Worm (Caenorhabditis elegans): ENCODE measurements around the gene F55H2.7.
A peak's percentile ranks its signal among the peaks of the same experiment; 100 is the strongest.

Gene F55H2.7

ce11 chrIII:9544125-9544524 is 28.1 kb upstream of the F55H2.7 start, which contains the start of gene ZK1098.9:
ZK1098.9 (plus strand) TSS chrIII:9544425.
- TF ChIP-seq ztf-29 (GFP tag; IDR thresholded peaks at IDR 0.05) (no peak), ref-1 (GFP tag; conservative IDR thresholded peaks at IDR 0.05) (no peak), cog-1 (tag; optimal IDR thresholded peaks at IDR 0.05) (no peak), med-1 (GFP tag; optimal IDR thresholded peaks at IDR 0.05; ENCODE audit: insufficient read depth) (no peak), flt-1 (GFP tag; IDR thresholded peaks at IDR 0.05) (no peak)

- TF ChIP-seq ztf-29 (GFP tag; IDR thresholded peaks at IDR 0.05) (no peak), cog-1 (tag; optimal IDR thresholded peaks at IDR 0.05) (no peak), klf-2 (GFP tag; conservative IDR thresholded peaks at IDR 0.05) (no peak), T22C8.4 (GFP tag; IDR thresholded peaks at IDR 0.05) (no peak)
These were observed 26.8 kb upstream of the F55H2.7 start, which contains the start of gene eif-2Balpha for ce11 chrIII:9542816-9543215. eif-2Balpha (plus strand) TSS chrIII:9543119.

DNA sequence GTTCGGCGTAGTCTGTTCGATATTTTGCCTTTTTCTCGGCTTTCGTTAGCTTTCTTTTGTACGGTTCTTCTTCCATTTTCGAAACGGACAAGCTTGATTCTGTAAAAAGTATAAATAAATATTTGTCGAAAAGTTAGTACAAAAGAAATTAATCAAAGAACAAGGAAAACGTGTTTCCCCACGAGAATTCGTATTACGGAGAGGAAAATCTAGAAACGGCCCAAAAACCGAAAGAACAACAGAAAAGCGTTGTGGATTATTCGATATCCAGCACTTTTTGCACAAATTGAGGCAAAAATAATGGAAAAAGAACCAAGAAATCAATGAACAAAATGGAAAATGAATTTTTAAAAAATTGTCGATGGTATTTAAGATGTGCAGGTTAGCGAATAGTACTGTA is 26.2 kb upstream of the F55H2.7 start, which contains the start of gene mut-7:
mut-7 (minus strand) TSS at position 101 of the 400 bp plus-strand sequence.
- TF ChIP-seq ref-1 (GFP tag; conservative IDR thresholded peaks at IDR 0.05): no peak
- no peak for TF ChIP-seq flt-1 (GFP tag; IDR thresholded peaks at IDR 0.05)
- TF ChIP-seq tab-1 (GFP tag; IDR thresholded peaks at IDR 0.05): no peak
- no peak for TF ChIP-seq med-1 (GFP tag; optimal IDR thresholded peaks at IDR 0.05; ENCODE audit: insufficient read depth)
- no peak for TF ChIP-seq klf-2 (GFP tag; conservative IDR thresholded peaks at IDR 0.05)
- TF ChIP-seq cog-1 (tag; optimal IDR thresholded peaks at IDR 0.05): no peak
- TF ChIP-seq ztf-23 (GFP tag; IDR thresholded peaks at IDR 0.05): no peak
- TF ChIP-seq T22C8.4 (GFP tag; IDR thresholded peaks at IDR 0.05): no peak
- no peak for TF ChIP-seq ztf-29 (GFP tag; IDR thresholded peaks at IDR 0.05)

ce11 chrIII:9538655-9539155 is 22.7 kb upstream of the F55H2.7 start, which contains the start of gene ZK1098.3:
ZK1098.3 (minus strand) TSS chrIII:9538705.
- TF ChIP-seq T22C8.4 (GFP tag; IDR thresholded peaks at IDR 0.05) (peak; percentile 65; the same call in 1 of the 2 replicates), tab-1 (GFP tag; IDR thresholded peaks at IDR 0.05) (no peak)

DNA sequence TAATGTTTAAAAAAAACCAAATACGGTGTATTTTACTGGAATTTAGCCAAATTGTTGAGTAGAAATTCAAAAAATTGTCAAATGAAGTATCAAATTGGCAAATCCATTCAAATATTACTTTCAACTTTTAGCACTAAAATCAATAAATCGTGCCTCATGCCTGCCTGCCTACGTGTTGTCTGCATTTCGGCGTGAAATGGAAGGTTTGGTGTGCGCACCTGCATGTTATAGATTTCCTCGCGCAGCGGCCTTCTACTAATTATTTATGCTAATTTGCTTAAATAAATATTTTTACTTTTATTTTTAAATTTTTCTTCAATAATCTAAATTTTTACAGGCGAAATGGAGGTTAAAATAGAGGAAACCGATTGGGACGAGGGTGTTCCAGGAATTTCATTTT is 12.8 kb upstream of the F55H2.7 start, which contains the start of gene ZK1098.2:
ZK1098.2 (plus strand) TSS at position 336 of the 400 bp plus-strand sequence.
- TF ChIP-seq T22C8.4 (GFP tag; IDR thresholded peaks at IDR 0.05): peak; percentile 38; the same call in 1 of the 2 replicates
- TF ChIP-seq tab-1 (GFP tag; IDR thresholded peaks at IDR 0.05): no peak

- TF ChIP-seq tab-1 (GFP tag; IDR thresholded peaks at IDR 0.05) (no peak), ztf-29 (GFP tag; IDR thresholded peaks at IDR 0.05) (no peak), cog-1 (tag; optimal IDR thresholded peaks at IDR 0.05) (no peak), ztf-23 (GFP tag; IDR thresholded peaks at IDR 0.05) (no peak), flt-1 (GFP tag; IDR thresholded peaks at IDR 0.05) (no peak)
These were observed 10.8 kb upstream of the F55H2.7 start, which contains the start of gene ZK1098.6 for ce11 chrIII:9526851-9527250. ZK1098.6 (plus strand) TSS chrIII:9527151.

DNA sequence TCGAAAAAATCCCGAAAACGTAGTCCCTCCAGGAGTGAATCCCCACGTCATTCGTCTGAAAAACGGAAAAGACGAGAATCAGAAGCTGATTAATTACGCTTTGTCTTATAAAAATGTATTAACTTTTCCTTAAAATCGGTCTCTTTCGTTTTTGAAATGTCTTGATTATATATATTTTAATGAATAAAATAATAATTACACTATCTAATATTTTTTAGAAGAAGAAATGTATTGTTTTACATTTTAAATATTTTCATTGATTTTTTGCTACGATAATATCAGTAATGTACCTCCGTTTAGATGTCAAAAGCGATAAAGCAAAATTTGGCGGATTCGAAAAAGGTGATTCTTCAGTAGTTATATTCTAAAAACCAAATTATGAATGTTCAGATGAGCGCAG is 9.2 kb upstream of the F55H2.7 start, which contains the start of gene trpp-3:
trpp-3 (plus strand) TSS at position 301 of the 400 bp plus-strand sequence.
- no peak for TF ChIP-seq med-1 (GFP tag; optimal IDR thresholded peaks at IDR 0.05; ENCODE audit: insufficient read depth)
- no peak for TF ChIP-seq tab-1 (GFP tag; IDR thresholded peaks at IDR 0.05)
- TF ChIP-seq klf-2 (GFP tag; conservative IDR thresholded peaks at IDR 0.05): no peak
- TF ChIP-seq ztf-29 (GFP tag; IDR thresholded peaks at IDR 0.05): no peak
- TF ChIP-seq ztf-23 (GFP tag; IDR thresholded peaks at IDR 0.05): no peak
- TF ChIP-seq flt-1 (GFP tag; IDR thresholded peaks at IDR 0.05): no peak
- TF ChIP-seq T22C8.4 (GFP tag; IDR thresholded peaks at IDR 0.05): no peak
- no peak for TF ChIP-seq ref-1 (GFP tag; conservative IDR thresholded peaks at IDR 0.05)
- no peak for TF ChIP-seq cog-1 (tag; optimal IDR thresholded peaks at IDR 0.05)

DNA sequence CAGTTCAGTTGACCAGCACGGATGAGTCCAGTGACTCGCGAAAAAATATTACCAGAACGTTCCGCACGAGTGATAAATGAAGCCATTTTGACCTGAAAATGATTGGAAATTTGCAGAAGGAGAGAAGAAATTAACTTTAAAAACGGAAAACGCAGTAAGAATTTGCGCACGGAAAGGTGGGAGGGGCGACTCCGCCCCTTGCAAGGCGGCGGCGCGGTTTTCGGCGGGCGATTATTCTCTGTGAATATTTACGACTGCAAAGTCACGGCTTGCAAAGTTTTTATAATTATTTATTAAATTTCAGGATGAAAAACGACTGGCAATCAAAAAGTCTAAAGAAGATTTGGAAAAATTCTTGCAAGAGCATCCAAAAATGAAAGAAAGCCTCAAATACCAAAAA is 7.5 kb upstream of the F55H2.7 start, which contains the start of gene mrps-23:
mrps-23 (minus strand) TSS at position 92 of the 400 bp plus-strand sequence.
- TF ChIP-seq flt-1 (GFP tag; IDR thresholded peaks at IDR 0.05) (peak; percentile 49), ztf-23 (GFP tag; IDR thresholded peaks at IDR 0.05) (0 out of 2 replicates have a peak, but pooled peaks have one; percentile 62), ztf-29 (GFP tag; IDR thresholded peaks at IDR 0.05) (no peak)

- TF ChIP-seq cog-1 (tag; optimal IDR thresholded peaks at IDR 0.05): peak; percentile 63
- TF ChIP-seq tab-1 (GFP tag; IDR thresholded peaks at IDR 0.05): no peak
- no peak for TF ChIP-seq ztf-29 (GFP tag; IDR thresholded peaks at IDR 0.05)
- TF ChIP-seq klf-2 (GFP tag; conservative IDR thresholded peaks at IDR 0.05): no peak
- no peak for TF ChIP-seq ref-1 (GFP tag; conservative IDR thresholded peaks at IDR 0.05)
These were observed 5.5 kb upstream of the F55H2.7 start, which contains the start of the genes clu-1 and prp-40 for ce11 chrIII:9521410-9522090. clu-1 (minus strand) TSS chrIII:9521460. prp-40 (plus strand) TSS chrIII:9522075.

DNA sequence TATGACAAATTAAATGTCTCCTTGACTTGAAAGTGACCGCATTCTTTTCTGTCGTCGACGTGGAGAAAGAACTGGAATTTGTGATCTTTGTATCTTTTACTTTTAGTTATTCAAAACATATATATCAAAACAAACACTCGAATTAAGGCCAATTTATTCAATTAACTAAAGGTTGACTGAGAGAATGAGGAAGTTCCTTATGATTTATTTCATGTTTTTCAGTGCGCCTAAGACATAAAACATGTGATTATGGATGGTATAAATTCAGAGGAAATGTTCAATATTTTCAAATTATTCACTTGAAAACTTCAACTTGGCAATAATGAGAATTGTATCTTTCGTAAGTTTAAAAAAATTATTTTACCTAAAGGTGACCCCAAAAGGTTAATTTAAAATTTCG is 2.5 kb downstream of the F55H2.7 start, which contains the start of gene F55H2.8:
F55H2.8 (plus strand) TSS at position 301 of the 400 bp plus-strand sequence.
- no peak for TF ChIP-seq ref-1 (GFP tag; conservative IDR thresholded peaks at IDR 0.05)
- TF ChIP-seq tab-1 (GFP tag; IDR thresholded peaks at IDR 0.05): no peak
- no peak for TF ChIP-seq flt-1 (GFP tag; IDR thresholded peaks at IDR 0.05)
- TF ChIP-seq ztf-29 (GFP tag; IDR thresholded peaks at IDR 0.05): no peak
- no peak for TF ChIP-seq cog-1 (tag; optimal IDR thresholded peaks at IDR 0.05)
- TF ChIP-seq T22C8.4 (GFP tag; IDR thresholded peaks at IDR 0.05): no peak
- TF ChIP-seq med-1 (GFP tag; optimal IDR thresholded peaks at IDR 0.05; ENCODE audit: insufficient read depth): no peak
- TF ChIP-seq ztf-23 (GFP tag; IDR thresholded peaks at IDR 0.05): no peak
- no peak for TF ChIP-seq klf-2 (GFP tag; conservative IDR thresholded peaks at IDR 0.05)
